Fruit fly (Drosophila melanogaster) whole organism, prepupa: Measurements from ENCODE around the gene CG8202.

ENCODE experiments used
- Blimp-1 ChIP-seq: fragments of 200-800 bp; sonication (Bioruptor generic); optimal IDR thresholded peaks from 3 replicates; lab custom pipeline; 2017; ENCODE audit warnings: missing biosample characterization, missing genetic modification characterization, mild to moderate bottlenecking, moderate library complexity, missing genetic modification reagents
- CG10669 ChIP-seq: fragments of 200-800 bp; sonication (Bioruptor generic); optimal IDR thresholded peaks from 3 replicates; lab custom pipeline; 2018; ENCODE audit warnings: missing biosample characterization, mild to moderate bottlenecking, missing genetic modification characterization, moderate library complexity
- CG11902 ChIP-seq: fragments of 200-800 bp; sonication (Bioruptor generic); optimal IDR thresholded peaks from 3 replicates; lab custom pipeline; 2016; ENCODE audit warnings: missing biosample characterization, missing genetic modification characterization
- CG15336 ChIP-seq: fragments of 200-800 bp; sonication (Bioruptor generic); IDR thresholded peaks from 2 replicates; pipeline ENCODE4 v1.3.6; 2022; ENCODE audit warnings: missing biosample characterization, missing genetic modification characterization
- CG1621 ChIP-seq: fragments of 200-800 bp; sonication (Bioruptor generic); optimal IDR thresholded peaks from 3 replicates; lab custom pipeline; 2018; ENCODE audit warnings: missing biosample characterization, mild to moderate bottlenecking, missing genetic modification characterization
- CG3032 ChIP-seq: fragments of 200-800 bp; optimal IDR thresholded peaks from 2 replicates; lab custom pipeline; 2019; ENCODE audit warnings: missing biosample characterization, mild to moderate bottlenecking, missing genetic modification characterization, moderate library complexity
- CG31627 ChIP-seq: fragments of 200-800 bp; sonication (Bioruptor generic); optimal IDR thresholded peaks from 3 replicates; lab custom pipeline; 2016; ENCODE audit warnings: missing biosample characterization, missing genetic modification characterization
- CG32006 ChIP-seq: fragments of 200-800 bp; sonication (Bioruptor generic); optimal IDR thresholded peaks from 3 replicates; lab custom pipeline; 2017; ENCODE audit warnings: missing biosample characterization, mild to moderate bottlenecking, missing genetic modification characterization
- CG34406 ChIP-seq: fragments of 200-800 bp; sonication (Bioruptor generic); optimal IDR thresholded peaks from 3 replicates; lab custom pipeline; 2016; ENCODE audit warnings: missing biosample characterization, missing genetic modification characterization
- CG6163 ChIP-seq: fragments of 200-800 bp; sonication (Bioruptor generic); IDR thresholded peaks from 3 replicates; pipeline ENCODE4 v1.3.6; 2022; ENCODE audit warnings: missing biosample characterization, missing genetic modification characterization
- CG6276 ChIP-seq: fragments of 200-800 bp; sonication (Bioruptor generic); optimal IDR thresholded peaks from 2 replicates; lab custom pipeline; 2017; ENCODE audit warnings: missing biosample characterization, mild to moderate bottlenecking, missing genetic modification characterization
- CG6792 ChIP-seq: fragments of 200-800 bp; sonication (Bioruptor generic); optimal IDR thresholded peaks from 3 replicates; lab custom pipeline; 2016; ENCODE audit warnings: missing biosample characterization, missing genetic modification characterization
- CG6854 ChIP-seq: fragments of 200-800 bp; sonication (Bioruptor generic); optimal IDR thresholded peaks from 2 replicates; lab custom pipeline; 2017; ENCODE audit warnings: missing biosample characterization, mild to moderate bottlenecking, missing genetic modification characterization
- CG7368 ChIP-seq: fragments of 200-800 bp; sonication (Bioruptor generic); optimal IDR thresholded peaks from 3 replicates; lab custom pipeline; 2016; ENCODE audit warnings: missing biosample characterization, missing genetic modification characterization
- CG8119 ChIP-seq: fragments of 200-800 bp; sonication (Bioruptor generic); IDR thresholded peaks from 3 replicates; pipeline ENCODE4 v1.3.6; 2022; ENCODE audit warnings: missing biosample characterization, missing genetic modification characterization
- CG8632 ChIP-seq: fragments of 200-800 bp; sonication (Bioruptor generic); optimal IDR thresholded peaks from 3 replicates; lab custom pipeline; 2016; ENCODE audit warnings: missing biosample characterization, missing genetic modification characterization
- CG9139 ChIP-seq: fragments of 200-800 bp; sonication (Bioruptor generic); optimal IDR thresholded peaks from 3 replicates; lab custom pipeline; 2017; ENCODE audit warnings: missing biosample characterization, mild to moderate bottlenecking, missing genetic modification characterization
- Eip75B ChIP-seq: fragments of 200-800 bp; sonication (Bioruptor generic); optimal IDR thresholded peaks from 3 replicates; lab custom pipeline; 2016; ENCODE audit warnings: missing biosample characterization, missing genetic modification characterization
- Eip78C ChIP-seq: fragments of 200-800 bp; sonication (Bioruptor generic); peaks from one replicate; lab custom pipeline; 2016; ENCODE audit warnings: missing biosample characterization, missing genetic modification characterization
- Ets21C ChIP-seq: fragments of 200-800 bp; sonication (Bioruptor generic); optimal IDR thresholded peaks from 3 replicates; lab custom pipeline; 2016; ENCODE audit warnings: missing biosample characterization, missing genetic modification characterization
- Ets96B ChIP-seq: fragments of 200-800 bp; optimal IDR thresholded peaks from 2 replicates; lab custom pipeline; 2019; ENCODE audit warnings: missing biosample characterization, mild to moderate bottlenecking, missing genetic modification characterization, moderate library complexity
- Hr39 ChIP-seq: fragments of 200-800 bp; sonication (Bioruptor generic); optimal IDR thresholded peaks from 2 replicates; lab custom pipeline; 2016; ENCODE audit warnings: missing biosample characterization, missing genetic modification characterization
- Hr4 ChIP-seq: fragments of 200-800 bp; sonication (Bioruptor generic); optimal IDR thresholded peaks from 3 replicates; lab custom pipeline; 2016; ENCODE audit warnings: missing biosample characterization, missing genetic modification characterization
- Lpt ChIP-seq: fragments of 200-800 bp; sonication (Bioruptor generic); optimal IDR thresholded peaks from 3 replicates; lab custom pipeline; 2016; ENCODE audit warnings: missing biosample characterization, missing genetic modification characterization
- Met ChIP-seq: fragments of 200-800 bp; sonication (Bioruptor generic); optimal IDR thresholded peaks from 3 replicates; lab custom pipeline; 2016; ENCODE audit warnings: missing biosample characterization, missing genetic modification characterization
- OdsH ChIP-seq: fragments of 200-800 bp; sonication (Bioruptor generic); optimal IDR thresholded peaks from 3 replicates; lab custom pipeline; 2016; ENCODE audit warnings: missing biosample characterization, missing genetic modification characterization
- Sox102F ChIP-seq: fragments of 200-800 bp; sonication (Bioruptor generic); optimal IDR thresholded peaks from 2 replicates; lab custom pipeline; 2016; ENCODE audit warnings: missing biosample characterization, mild to moderate bottlenecking, missing genetic modification characterization
- Sox15 ChIP-seq: fragments of 200-800 bp; sonication (Bioruptor generic); optimal IDR thresholded peaks from 3 replicates; lab custom pipeline; 2016; ENCODE audit warnings: missing biosample characterization, missing genetic modification characterization
- achi ChIP-seq: fragments of 200-800 bp; sonication (Bioruptor generic); optimal IDR thresholded peaks from 3 replicates; lab custom pipeline; 2016; ENCODE audit warnings: missing biosample characterization, missing genetic modification characterization
- acj6 ChIP-seq: fragments of 200-800 bp; sonication (Bioruptor generic); optimal IDR thresholded peaks from 3 replicates; lab custom pipeline; 2016; ENCODE audit warnings: missing biosample characterization, missing genetic modification characterization
- cyc ChIP-seq: fragments of 200-800 bp; sonication (Bioruptor generic); optimal IDR thresholded peaks from 3 replicates; lab custom pipeline; 2016; ENCODE audit warnings: missing biosample characterization, missing genetic modification characterization
- dac ChIP-seq: fragments of 200-800 bp; sonication (Bioruptor generic); optimal IDR thresholded peaks from 2 replicates; lab custom pipeline; 2017; ENCODE audit warnings: missing biosample characterization, mild to moderate bottlenecking, missing genetic modification characterization
- eg ChIP-seq: fragments of 200-800 bp; sonication (Bioruptor generic); IDR thresholded peaks from 3 replicates; pipeline ENCODE4 v1.3.6; 2022; ENCODE audit warnings: missing biosample characterization, missing genetic modification characterization
- fd59A ChIP-seq: fragments of 200-800 bp; sonication (Bioruptor generic); optimal IDR thresholded peaks from 2 replicates; lab custom pipeline; 2017; ENCODE audit warnings: missing biosample characterization, mild to moderate bottlenecking, missing genetic modification characterization, missing genetic modification reagents
- fd85E ChIP-seq: fragments of 200-800 bp; sonication (Bioruptor generic); optimal IDR thresholded peaks from 3 replicates; lab custom pipeline; 2016; ENCODE audit warnings: missing biosample characterization, missing genetic modification characterization
- lz ChIP-seq: fragments of 200-800 bp; sonication (Bioruptor generic); optimal IDR thresholded peaks from 3 replicates; lab custom pipeline; 2016; ENCODE audit warnings: missing biosample characterization, missing genetic modification characterization
- net ChIP-seq: fragments of 200-800 bp; sonication (Bioruptor generic); optimal IDR thresholded peaks from 3 replicates; lab custom pipeline; 2016; ENCODE audit warnings: missing biosample characterization, missing genetic modification characterization
- pdm3 ChIP-seq: fragments of 200-800 bp; sonication (Bioruptor generic); optimal IDR thresholded peaks from 3 replicates; lab custom pipeline; 2016; ENCODE audit warnings: missing biosample characterization, missing genetic modification characterization
- salr ChIP-seq, 2 experiments: fragments of 200-800 bp; sonication (Bioruptor generic); optimal IDR thresholded peaks; 3 replicates each; lab custom pipeline; 2016 to 2018; ENCODE audit warnings: missing biosample characterization in 2 of 2, missing genetic modification characterization in 2 of 2, mild to moderate bottlenecking in 1 of 2
- ss ChIP-seq, 2 experiments: fragments of 200-800 bp; sonication (Bioruptor generic); optimal IDR thresholded peaks; 2 replicates in 1 of 2; 3 replicates in 1 of 2; lab custom pipeline; 2017 to 2018; ENCODE audit warnings: mild to moderate bottlenecking in 2 of 2, missing biosample characterization in 2 of 2, missing genetic modification characterization in 2 of 2, moderate library complexity in 1 of 2
- svp ChIP-seq: fragments of 200-800 bp; sonication (Bioruptor generic); peaks from one replicate; lab custom pipeline; 2016; ENCODE audit warnings: missing biosample characterization, missing genetic modification characterization
- topi ChIP-seq: fragments of 200-800 bp; sonication (Bioruptor generic); optimal IDR thresholded peaks from 3 replicates; lab custom pipeline; 2016; ENCODE audit warnings: missing biosample characterization, missing genetic modification characterization
- vri ChIP-seq: fragments of 200-800 bp; sonication (Bioruptor generic); optimal IDR thresholded peaks from 3 replicates; lab custom pipeline; 2016; ENCODE audit warnings: missing biosample characterization, mild to moderate bottlenecking, missing genetic modification characterization

The CG8202 gene

DNA sequence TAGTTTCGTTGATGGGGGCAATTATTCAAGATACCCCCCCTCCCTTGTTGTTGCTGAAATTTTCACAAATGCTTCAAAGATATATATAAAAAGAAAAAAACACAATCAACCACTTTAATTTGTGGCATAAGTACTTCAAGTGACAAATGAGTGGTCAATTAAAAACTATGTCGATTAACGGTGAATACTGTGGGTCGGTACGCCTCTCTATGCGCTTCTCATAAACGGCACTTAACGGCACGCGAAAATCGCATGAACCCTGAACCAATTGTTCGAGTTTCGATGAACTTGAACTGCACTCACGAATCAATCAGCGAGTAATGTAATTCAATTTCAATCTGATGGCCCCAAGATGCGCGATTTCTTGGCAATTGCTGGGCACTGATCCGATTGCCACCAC lies 8.2 kb downstream of the CG8202 start:
- TF ChIP-seq Blimp-1 (GFP tag; lab: Kevin White, UChicago) (no peak), svp (GFP tag; lab: Kevin White, UChicago) (peak; percentile 74)

DNA sequence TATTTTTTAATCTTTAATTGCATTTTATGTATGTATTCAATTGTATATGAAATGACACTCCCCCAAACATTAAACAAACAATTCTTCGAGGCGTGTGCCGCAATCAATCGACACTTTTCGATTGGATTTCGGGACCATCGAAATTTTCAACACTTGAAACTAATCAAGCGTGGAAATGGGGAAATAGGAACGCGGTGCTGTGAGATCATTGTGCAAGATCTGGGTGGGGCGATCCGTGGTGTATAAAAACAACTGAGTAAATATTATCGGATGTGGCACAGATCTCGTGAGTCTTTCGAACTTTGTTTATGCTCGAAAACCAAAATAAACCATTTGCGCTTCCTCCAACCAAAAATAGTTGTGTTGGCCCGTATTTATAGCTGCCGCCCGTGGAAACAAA lies 9.4 kb downstream of the CG8202 start:
- TF ChIP-seq CG9139 (GFP tag; lab: Kevin White, UChicago) (no peak), CG32006 (GFP tag; lab: Kevin White, UChicago) (no peak), CG6854 (GFP tag; lab: Kevin White, UChicago) (no peak), fd85E (no peak), CG10669 (GFP tag; lab: Kevin White, UChicago) (no peak), acj6 (GFP tag; lab: Kevin White, UChicago) (no peak), Met (GFP tag; lab: Kevin White, UChicago) (no peak), Sox102F (no peak), CG1621 (tag; lab: Kevin White, UChicago) (no peak), Ets96B (tag; lab: Kevin White, UChicago) (no peak), Eip78C (GFP tag; lab: Kevin White, UChicago) (no peak), salr (GFP tag; optimal IDR thresholded peaks at IDR 0.05; lab: Kevin White, UChicago) (no peak)

DNA sequence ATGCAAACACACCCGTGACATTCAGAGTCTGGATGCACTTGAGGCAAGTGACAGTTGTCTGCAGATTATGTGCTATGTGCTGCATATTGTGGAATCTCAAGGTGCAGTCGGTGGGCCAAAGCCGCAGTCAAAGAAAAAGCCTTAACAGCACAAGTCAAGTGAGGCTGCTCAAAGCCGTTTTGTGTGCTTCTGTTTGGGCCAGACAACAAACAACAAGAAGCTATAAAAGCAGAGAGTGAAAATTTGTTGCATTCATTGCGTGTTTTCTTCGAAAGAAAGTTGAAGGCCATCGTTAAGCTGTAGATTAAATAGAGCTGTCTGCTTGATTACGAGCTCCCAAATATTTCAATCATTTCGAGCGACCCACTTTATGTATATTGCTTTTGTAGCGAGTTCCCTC lies 10.1 kb downstream of the CG8202 start:
- TF ChIP-seq Eip78C (GFP tag; lab: Kevin White, UChicago) (peak; percentile 21), CG6854 (GFP tag; lab: Kevin White, UChicago) (no peak)
- TF ChIP-seq, all 60 proteins: peak for 1

DNA sequence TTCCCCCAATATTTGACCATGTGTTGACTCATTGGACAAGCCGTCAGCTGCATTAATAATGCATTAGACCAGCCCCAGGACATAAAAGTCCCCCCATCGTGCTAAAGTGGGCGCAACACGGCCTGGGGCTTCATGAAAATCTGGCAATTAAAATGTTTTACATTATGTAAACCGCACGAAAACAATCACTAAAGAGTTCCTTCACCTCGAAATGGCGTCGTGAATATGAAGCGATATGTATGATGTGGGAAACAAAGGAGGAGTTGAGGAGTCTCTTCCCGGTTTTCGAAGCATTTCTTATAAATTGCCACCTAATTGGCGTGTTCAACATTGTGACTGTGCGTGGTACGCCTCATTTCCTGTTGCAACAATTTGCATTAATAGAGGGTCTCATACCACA lies 10.8 kb downstream of the CG8202 start:
- no peak for TF ChIP-seq achi (GFP tag; lab: Kevin White, UChicago)
- TF ChIP-seq svp (GFP tag; lab: Kevin White, UChicago), result no peak
- TF ChIP-seq dac, result no peak
- TF ChIP-seq Eip78C (GFP tag; lab: Kevin White, UChicago), result peak; percentile 15
- no peak for TF ChIP-seq CG6163 (GFP tag; lab: Robert Waterston, UW)

DNA sequence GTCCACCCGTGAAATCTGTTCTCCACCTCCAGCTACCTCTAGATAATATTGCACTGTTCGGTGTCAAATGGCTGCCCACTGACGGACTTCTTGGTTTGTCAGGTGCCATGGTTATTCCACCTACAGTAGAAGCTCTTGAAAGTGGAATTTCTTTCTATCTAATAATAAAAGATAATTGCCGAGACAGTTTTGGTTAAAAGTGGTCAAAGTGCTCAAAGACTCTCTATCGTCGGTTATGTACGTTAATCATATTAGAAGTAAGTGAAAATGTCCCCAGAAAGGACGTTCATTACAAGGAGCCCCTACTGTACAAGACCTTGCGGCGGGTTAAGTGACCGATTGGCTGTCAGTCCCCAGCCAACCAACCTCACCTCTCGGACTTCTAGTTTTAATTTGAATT lies 12.3 kb downstream of the CG8202 start:
- TF ChIP-seq eg (GFP tag; lab: Robert Waterston, UW) (peak; percentile 72; the same call in 2 of the 3 replicates), cyc (GFP tag; lab: Kevin White, UChicago) (peak; percentile 47), lz (peak; percentile 51), ss (GFP tag; optimal IDR thresholded peaks at IDR 0.05; lab: Kevin White, UChicago) (no peak), CG8119 (peak; percentile 44; the same call in 1 of the 3 replicates), CG31627 (GFP tag; lab: Kevin White, UChicago) (peak; percentile 60), achi (GFP tag; lab: Kevin White, UChicago) (peak; percentile 40), OdsH (GFP tag; lab: Kevin White, UChicago) (peak; percentile 38), topi (GFP tag; lab: Kevin White, UChicago) (peak; percentile 40), CG15336 (GFP tag; lab: Robert Waterston, UW) (peak; percentile 63), CG10669 (GFP tag; lab: Kevin White, UChicago) (peak; percentile 1), Hr4 (GFP tag; lab: Kevin White, UChicago) (peak; percentile 50), svp (GFP tag; lab: Kevin White, UChicago) (peak; percentile 84), Lpt (GFP tag; lab: Kevin White, UChicago) (no peak), vri (GFP tag; lab: Kevin White, UChicago) (peak; percentile 54), net (GFP tag; lab: Kevin White, UChicago) (peak; percentile 18), CG3032 (tag; lab: Kevin White, UChicago) (no peak), CG7368 (GFP tag; lab: Kevin White, UChicago) (no peak), Hr39 (GFP tag; lab: Kevin White, UChicago) (peak; percentile 71), CG6854 (GFP tag; lab: Kevin White, UChicago) (no peak), CG34406 (GFP tag; lab: Kevin White, UChicago) (peak; percentile 41), CG9139 (GFP tag; lab: Kevin White, UChicago) (no peak), Sox15 (GFP tag; lab: Kevin White, UChicago) (peak; percentile 23), CG6163 (GFP tag; lab: Robert Waterston, UW) (peak; percentile 70), Sox102F (peak; percentile 64), Eip75B (GFP tag; lab: Kevin White, UChicago) (peak; percentile 43), CG6276 (GFP tag; lab: Kevin White, UChicago) (peak; percentile 4), Blimp-1 (GFP tag; lab: Kevin White, UChicago) (no peak), CG11902 (GFP tag; lab: Kevin White, UChicago) (peak; percentile 31), Met (GFP tag; lab: Kevin White, UChicago) (peak; percentile 69), CG6792 (peak; percentile 59), CG8632 (peak; percentile 41), fd59A (no peak), CG32006 (GFP tag; lab: Kevin White, UChicago) (peak; percentile 48), pdm3 (GFP tag; lab: Kevin White, UChicago) (peak; percentile 50), Ets21C (GFP tag; lab: Kevin White, UChicago) (peak; percentile 35)
